Worm (Caenorhabditis elegans) whole organism, L4/young adult: ENCODE measurements around the gene F26F12.5.
A peak's percentile ranks its signal among the peaks of the same experiment; 100 is the strongest.

ENCODE experiments used
- W03F9.2 ChIP-seq: fragments of 150-350 bp; optimal IDR thresholded peaks from 2 replicates; lab custom pipeline; 2014; ENCODE audit warnings: missing biosample characterization, missing genetic modification characterization
- dao-5 ChIP-seq: sonication (generic microtip); optimal IDR thresholded peaks from 2 replicates; lab custom pipeline; 2016; ENCODE audit warnings: missing genotype, missing genetic modification characterization, moderate library complexity, missing compliant biosample characterization
- him-1 ChIP-seq: sonication (generic microtip); optimal IDR thresholded peaks from 2 replicates; lab custom pipeline; 2016; ENCODE audit warnings: missing genotype, missing genetic modification reagents, missing genetic modification characterization, missing compliant biosample characterization

F26F12.5 gene

ce11 chrV:5869227-5869626 lies 4.2 kb upstream of the F26F12.5 start, which contains the start of gene F26F12.4:
Gene F26F12.4, minus strand, starts transcription at chrV:5869327.
- TF ChIP-seq W03F9.2 (no peak), dao-5 (tag; lab: Kevin White, UChicago) (no peak), him-1 (tag; lab: Kevin White, UChicago) (no peak)

ce11 chrV:5862479-5863188 lies 2.4 kb downstream of the F26F12.5 start, which contains the start of gene F26F12.8:
Gene F26F12.8, minus strand, starts transcription at chrV:5862529.
- TF ChIP-seq dao-5 (tag; lab: Kevin White, UChicago) = no peak
- TF ChIP-seq him-1 (tag; lab: Kevin White, UChicago) = no peak
- no peak for TF ChIP-seq W03F9.2

- no peak for TF ChIP-seq him-1 (tag; lab: Kevin White, UChicago)
- no peak for TF ChIP-seq W03F9.2
- TF ChIP-seq dao-5 (tag; lab: Kevin White, UChicago) = no peak
Measured at ce11 chrV:5852084-5852483, 12.9 kb downstream of the F26F12.5 start.

ce11 chrV:5851631-5852030 lies 13.4 kb downstream of the F26F12.5 start:
- TF ChIP-seq W03F9.2 (no peak), dao-5 (tag; lab: Kevin White, UChicago) (no peak), him-1 (tag; lab: Kevin White, UChicago) (no peak)

ce11 chrV:5850671-5851070 lies 14.3 kb downstream of the F26F12.5 start:
- TF ChIP-seq him-1 (tag; lab: Kevin White, UChicago) (no peak), dao-5 (tag; lab: Kevin White, UChicago) (no peak), W03F9.2 (no peak)

- TF ChIP-seq W03F9.2 (no peak), dao-5 (tag; lab: Kevin White, UChicago) (no peak), him-1 (tag; lab: Kevin White, UChicago) (no peak)
Measured at ce11 chrV:5848015-5848609, 16.9 kb downstream of the F26F12.5 start.

- TF ChIP-seq W03F9.2 (no peak), dao-5 (tag; lab: Kevin White, UChicago) (no peak), him-1 (tag; lab: Kevin White, UChicago) (no peak)
Measured at ce11 chrV:5846729-5847128, 18.3 kb downstream of the F26F12.5 start.

ce11 chrV:5845669-5846189 lies 19.3 kb downstream of the F26F12.5 start, which contains the start of gene F26F12.3:
Gene F26F12.3, minus strand, starts transcription at chrV:5845719.
- no peak for TF ChIP-seq dao-5 (tag; lab: Kevin White, UChicago)
- TF ChIP-seq W03F9.2 = peak; percentile 29

- no peak for TF ChIP-seq dao-5 (tag; lab: Kevin White, UChicago)
- TF ChIP-seq W03F9.2 = no peak
- TF ChIP-seq him-1 (tag; lab: Kevin White, UChicago) = no peak
Measured at ce11 chrV:5845162-5845561, 19.8 kb downstream of the F26F12.5 start.

ce11 chrV:5844349-5844760 lies 20.6 kb downstream of the F26F12.5 start:
- no peak for TF ChIP-seq dao-5 (tag; lab: Kevin White, UChicago)
- peak; percentile 28 for TF ChIP-seq W03F9.2
- TF ChIP-seq him-1 (tag; lab: Kevin White, UChicago) = peak; percentile 21

- TF ChIP-seq dao-5 (tag; lab: Kevin White, UChicago) (no peak), W03F9.2 (no peak)
Measured at ce11 chrV:5843415-5844337, 21.3 kb downstream of the F26F12.5 start.

- TF ChIP-seq W03F9.2 (no peak), him-1 (tag; lab: Kevin White, UChicago) (no peak), dao-5 (tag; lab: Kevin White, UChicago) (no peak)
Measured at ce11 chrV:5842507-5843144, 22.4 kb downstream of the F26F12.5 start.

- no peak for TF ChIP-seq him-1 (tag; lab: Kevin White, UChicago)
- TF ChIP-seq W03F9.2 = no peak
- TF ChIP-seq dao-5 (tag; lab: Kevin White, UChicago) = no peak
Measured at ce11 chrV:5840939-5841338, 24.0 kb downstream of the F26F12.5 start.
